Fruit fly (Drosophila melanogaster) whole organism, prepupa: ENCODE data around the gene CG42784.

Source experiments
- CG4318 ChIP-seq: fragments of 200-800 bp; sonication (Bioruptor generic); optimal IDR thresholded peaks from 3 replicates; lab custom pipeline; 2017; ENCODE audit warnings: missing biosample characterization, mild to moderate bottlenecking, missing genetic modification characterization
- Eip78C ChIP-seq: fragments of 200-800 bp; sonication (Bioruptor generic); peaks from one replicate; lab custom pipeline; 2016; ENCODE audit warnings: missing biosample characterization, missing genetic modification characterization
- Gug ChIP-seq: fragments of 200-800 bp; sonication (Bioruptor generic); IDR thresholded peaks from 2 replicates; pipeline ENCODE4 v1.3.6; 2022; ENCODE audit warnings: missing biosample characterization, missing genetic modification characterization
- Hr4 ChIP-seq: fragments of 200-800 bp; sonication (Bioruptor generic); optimal IDR thresholded peaks from 3 replicates; lab custom pipeline; 2016; ENCODE audit warnings: missing biosample characterization, missing genetic modification characterization
- Lpt ChIP-seq: fragments of 200-800 bp; sonication (Bioruptor generic); optimal IDR thresholded peaks from 3 replicates; lab custom pipeline; 2016; ENCODE audit warnings: missing biosample characterization, missing genetic modification characterization
- Smox ChIP-seq: fragments of 200-800 bp; sonication (Bioruptor generic); optimal IDR thresholded peaks from 3 replicates; lab custom pipeline; 2016; ENCODE audit warnings: missing biosample characterization, missing genetic modification characterization
- Sox14 ChIP-seq: fragments of 200-800 bp; sonication (Bioruptor generic); optimal IDR thresholded peaks from 3 replicates; lab custom pipeline; 2016; ENCODE audit warnings: missing biosample characterization, missing genetic modification characterization
- fd59A ChIP-seq: fragments of 200-800 bp; sonication (Bioruptor generic); optimal IDR thresholded peaks from 2 replicates; lab custom pipeline; 2017; ENCODE audit warnings: missing biosample characterization, mild to moderate bottlenecking, missing genetic modification characterization, missing genetic modification reagents
- fd85E ChIP-seq: fragments of 200-800 bp; sonication (Bioruptor generic); optimal IDR thresholded peaks from 3 replicates; lab custom pipeline; 2016; ENCODE audit warnings: missing biosample characterization, missing genetic modification characterization

dm6 chr2L:13412219-13412618 lies 3.0 kb upstream of the CG42784 start, which contains the start of gene Flad2:
- no peak for TF ChIP-seq fd59A (GFP tag; lab: Kevin White, UChicago)
- no peak for TF ChIP-seq Sox14 (GFP tag; lab: Kevin White, UChicago)
- TF ChIP-seq Lpt = no peak
- TF ChIP-seq CG4318 (GFP tag; lab: Kevin White, UChicago) = no peak
- TF ChIP-seq Smox (GFP tag; lab: Kevin White, UChicago) = no peak
- no peak for TF ChIP-seq Eip78C (GFP tag; lab: Kevin White, UChicago)
- TF ChIP-seq Hr4 = no peak
- no peak for TF ChIP-seq Gug
- no peak for TF ChIP-seq fd85E (GFP tag; lab: Kevin White, UChicago)
